Worm (Caenorhabditis elegans) whole organism, L4/young adult: ENCODE data around the gene tdp-1.

Experiments
- W03F9.2 ChIP-seq: fragments of 150-350 bp; optimal IDR thresholded peaks from 2 replicates; lab custom pipeline; 2014; ENCODE audit warnings: missing biosample characterization, missing genetic modification characterization
- dao-5 ChIP-seq: sonication (generic microtip); optimal IDR thresholded peaks from 2 replicates; lab custom pipeline; 2016; ENCODE audit warnings: missing genotype, missing genetic modification characterization, moderate library complexity, missing compliant biosample characterization
- him-1 ChIP-seq: sonication (generic microtip); optimal IDR thresholded peaks from 2 replicates; lab custom pipeline; 2016; ENCODE audit warnings: missing genotype, missing genetic modification reagents, missing genetic modification characterization, missing compliant biosample characterization

ce11 chrII:9031891-9032290 lies 34.3 kb downstream of the tdp-1 start:
- no peak for TF ChIP-seq dao-5 (tag; lab: Kevin White, UChicago)
- no peak for TF ChIP-seq him-1 (tag; lab: Kevin White, UChicago)
- no peak for TF ChIP-seq W03F9.2 (tag; lab: Kevin White, UChicago)
